In genomic region chr2L:3437068-3437467, dm6 we compare ENCODE assay signal across 5 fruit fly cellular contexts.
TF ChIP-seq lines count a peak whose summit lies in the region.

No protein-coding gene starts in this region.

- TF ChIP-seq CTCF in whole organism, embryonic (GFP tag; optimal IDR thresholded peaks at IDR 0.05; lab: Kevin White, UChicago), result peak; percentile 43

TF ChIP-seq in whole organism, adult, 20 proteins besides CTCF, POLR2A, EP300 and RAD21:
- TF ChIP-seq CG7045 (GFP tag; optimal IDR thresholded peaks at IDR 0.05; lab: Kevin White, UChicago), result no peak
- TF ChIP-seq CG14711 (tag; optimal IDR thresholded peaks at IDR 0.05; lab: Kevin White, UChicago), result peak; percentile 3
- peak; percentile 25 for TF ChIP-seq CG33017 (tag; optimal IDR thresholded peaks at IDR 0.05; lab: Kevin White, UChicago)
TF ChIP-seq in whole organism, adult: peak in this region for 2.

TF ChIP-seq in whole organism, embryonic, 481 proteins besides CTCF, POLR2A, EP300 and RAD21 (continues in another document):
- TF ChIP-seq CG32532 (GFP tag; IDR thresholded peaks at IDR 0.05; lab: Robert Waterston, UW) (no peak), pum (GFP tag; optimal IDR thresholded peaks at IDR 0.05; lab: Kevin White, UChicago) (peak; percentile 14), Nf-YB (GFP tag; optimal IDR thresholded peaks at IDR 0.05; lab: Kevin White, UChicago) (no peak), Hr51 (GFP tag; optimal IDR thresholded peaks at IDR 0.05; lab: Kevin White, UChicago) (peak in 1 of 2 experiments; percentile 91), CG13894 (tag; optimal IDR thresholded peaks at IDR 0.05; lab: Kevin White, UChicago) (no peak), CG15269 (tag; optimal IDR thresholded peaks at IDR 0.05; lab: Kevin White, UChicago) (peak; percentile 73), sqz (GFP tag; optimal IDR thresholded peaks at IDR 0.05; lab: Kevin White, UChicago) (peak; percentile 42), Antp (GFP tag; optimal IDR thresholded peaks at IDR 0.05; lab: Kevin White, UChicago) (no peak), Nf-YA (GFP tag; IDR thresholded peaks at IDR 0.05; lab: Robert Waterston, UW) (peak; percentile 55; the same call in 1 of the 2 replicates), CG11695 (GFP tag; IDR thresholded peaks at IDR 0.05; lab: Robert Waterston, UW) (peak; percentile 49; the same call in 1 of the 3 replicates), bab2 (GFP tag; optimal IDR thresholded peaks at IDR 0.05; lab: Kevin White, UChicago) (no peak), Xbp1 (GFP tag; optimal IDR thresholded peaks at IDR 0.05; lab: Kevin White, UChicago) (peak; percentile 29), Max (GFP tag; optimal IDR thresholded peaks at IDR 0.05; lab: Kevin White, UChicago) (no peak), Rx (GFP tag; IDR thresholded peaks at IDR 0.05; lab: Robert Waterston, UW) (peak; percentile 17; the same call in 1 of the 2 replicates), CG31441 (GFP tag; IDR thresholded peaks at IDR 0.05; lab: Robert Waterston, UW) (peak; percentile 69), wdn (GFP tag; IDR thresholded peaks at IDR 0.05; lab: Robert Waterston, UW) (no peak), zfh1 (GFP tag; IDR thresholded peaks at IDR 0.05; lab: Robert Waterston, UW) (peak; percentile 64), dpn (GFP tag; optimal IDR thresholded peaks at IDR 0.05; lab: Kevin White, UChicago) (peak; percentile 6 to 13), slbo (GFP tag; IDR thresholded peaks at IDR 0.05; lab: Robert Waterston, UW) (no peak), CG8290 (GFP tag; optimal IDR thresholded peaks at IDR 0.05; lab: Kevin White, UChicago) (no peak), CG8290 (tag; optimal IDR thresholded peaks at IDR 0.05; lab: Kevin White, UChicago) (peak in 1 of 2 experiments; percentile 56)

TF ChIP-seq in whole organism, prepupa, 60 proteins besides CTCF, POLR2A, EP300 and RAD21 (continues in another document):
- peak; percentile 70 for TF ChIP-seq CG34406 (GFP tag; optimal IDR thresholded peaks at IDR 0.05; lab: Kevin White, UChicago)
- peak; percentile 73 for TF ChIP-seq net (GFP tag; optimal IDR thresholded peaks at IDR 0.05; lab: Kevin White, UChicago)
- TF ChIP-seq CG11294 (GFP tag; IDR thresholded peaks at IDR 0.05; lab: Robert Waterston, UW), result peak; percentile 63
- no peak for TF ChIP-seq Sox15 (GFP tag; optimal IDR thresholded peaks at IDR 0.05; lab: Kevin White, UChicago)
- TF ChIP-seq CG4318 (GFP tag; optimal IDR thresholded peaks at IDR 0.05; lab: Kevin White, UChicago), result peak; percentile 57
- TF ChIP-seq fkh (GFP tag; optimal IDR thresholded peaks at IDR 0.05; lab: Kevin White, UChicago), result no peak
- TF ChIP-seq CG32006 (GFP tag; optimal IDR thresholded peaks at IDR 0.05; lab: Kevin White, UChicago), result peak; percentile 81
- peak; percentile 46 to 68 for TF ChIP-seq ss (GFP tag; optimal IDR thresholded peaks at IDR 0.05; lab: Kevin White, UChicago)
- peak; percentile 86 for TF ChIP-seq svp (GFP tag; lab: Kevin White, UChicago)
- TF ChIP-seq Blimp-1 (GFP tag; optimal IDR thresholded peaks at IDR 0.05; lab: Kevin White, UChicago), result peak; percentile 66
- TF ChIP-seq Sox102F (GFP tag; optimal IDR thresholded peaks at IDR 0.05; lab: Kevin White, UChicago), result peak; percentile 95
- peak; percentile 71 for TF ChIP-seq CG3032 (tag; optimal IDR thresholded peaks at IDR 0.05; lab: Kevin White, UChicago)
- TF ChIP-seq CG31627 (GFP tag; optimal IDR thresholded peaks at IDR 0.05; lab: Kevin White, UChicago), result peak; percentile 87
- TF ChIP-seq CG10631 (GFP tag; optimal IDR thresholded peaks at IDR 0.05; lab: Kevin White, UChicago), result peak; percentile 83
- TF ChIP-seq Gug (GFP tag; IDR thresholded peaks at IDR 0.05; lab: Robert Waterston, UW), result peak; percentile 69
- TF ChIP-seq Smox (GFP tag; optimal IDR thresholded peaks at IDR 0.05; lab: Kevin White, UChicago), result peak; percentile 83
- TF ChIP-seq CG6808 (GFP tag; optimal IDR thresholded peaks at IDR 0.05; lab: Kevin White, UChicago), result peak; percentile 53
- peak; percentile 95 for TF ChIP-seq vri (GFP tag; optimal IDR thresholded peaks at IDR 0.05; lab: Kevin White, UChicago)
- peak; percentile 96 for TF ChIP-seq esn (GFP tag; optimal IDR thresholded peaks at IDR 0.05; lab: Kevin White, UChicago)
- TF ChIP-seq CG15336 (GFP tag; IDR thresholded peaks at IDR 0.05; lab: Robert Waterston, UW), result peak; percentile 94
- TF ChIP-seq cyc (GFP tag; optimal IDR thresholded peaks at IDR 0.05; lab: Kevin White, UChicago), result peak; percentile 75
- peak; percentile 83 for TF ChIP-seq Hr39 (GFP tag; optimal IDR thresholded peaks at IDR 0.05; lab: Kevin White, UChicago)
- peak; percentile 35 for TF ChIP-seq CG8319 (GFP tag; optimal IDR thresholded peaks at IDR 0.05; lab: Kevin White, UChicago)

TF ChIP-seq in whole organism, pupa, 21 proteins besides CTCF, POLR2A, EP300 and RAD21:
- TF ChIP-seq Pif1A (GFP tag; optimal IDR thresholded peaks at IDR 0.05; lab: Kevin White, UChicago) (peak; percentile 76), Snoo (tag; optimal IDR thresholded peaks at IDR 0.05; lab: Kevin White, UChicago) (peak; percentile 74), EcR (GFP tag; optimal IDR thresholded peaks at IDR 0.05; lab: Kevin White, UChicago) (no peak), Ets98B (GFP tag; IDR thresholded peaks at IDR 0.05; lab: Robert Waterston, UW) (peak; percentile 88), rn (GFP tag; IDR thresholded peaks at IDR 0.05; lab: Robert Waterston, UW) (peak; percentile 37; the same call in 1 of the 2 replicates), CG15710 (tag; optimal IDR thresholded peaks at IDR 0.05; lab: Kevin White, UChicago) (peak; percentile 88), CG34367 (tag; optimal IDR thresholded peaks at IDR 0.05; lab: Kevin White, UChicago) (peak; percentile 61), gl (tag; optimal IDR thresholded peaks at IDR 0.05; lab: Kevin White, UChicago) (peak; percentile 46), CG32121 (GFP tag; IDR thresholded peaks at IDR 0.05; lab: Robert Waterston, UW) (peak; percentile 87), fd96Ca (GFP tag; IDR thresholded peaks at IDR 0.05; lab: Robert Waterston, UW) (peak; percentile 90), CG17806 (tag; optimal IDR thresholded peaks at IDR 0.05; lab: Kevin White, UChicago) (peak; percentile 66), CG10348 (GFP tag; IDR thresholded peaks at IDR 0.05; lab: Robert Waterston, UW) (no peak), Pif1B (GFP tag; optimal IDR thresholded peaks at IDR 0.05; lab: Kevin White, UChicago) (peak; percentile 78), CG13204 (GFP tag; optimal IDR thresholded peaks at IDR 0.05; lab: Kevin White, UChicago) (peak; percentile 73), CG8301 (tag; optimal IDR thresholded peaks at IDR 0.05; lab: Kevin White, UChicago) (peak; percentile 89), CG9948 (tag; optimal IDR thresholded peaks at IDR 0.05; lab: Kevin White, UChicago) (peak; percentile 80), CG4496 (GFP tag; IDR thresholded peaks at IDR 0.05; lab: Robert Waterston, UW) (peak; percentile 91), CG12605 (GFP tag; IDR thresholded peaks at IDR 0.05; lab: Robert Waterston, UW) (peak; percentile 94), CG14655 (GFP tag; optimal IDR thresholded peaks at IDR 0.05; lab: Kevin White, UChicago) (peak; percentile 88), D1 (tag; optimal IDR thresholded peaks at IDR 0.05; lab: Kevin White, UChicago) (no peak), CG8159 (tag; optimal IDR thresholded peaks at IDR 0.05; lab: Kevin White, UChicago) (peak; percentile 64)

TF ChIP-seq in whole organism, wandering third instar larva, 38 proteins besides CTCF, POLR2A, EP300 and RAD21 (continues in another document):
- no peak for TF ChIP-seq Rel (GFP tag; optimal IDR thresholded peaks at IDR 0.05; lab: Kevin White, UChicago)
- peak; percentile 75 for TF ChIP-seq Rel (tag; optimal IDR thresholded peaks at IDR 0.05; lab: Kevin White, UChicago)
- no peak for TF ChIP-seq Mio (GFP tag; optimal IDR thresholded peaks at IDR 0.05; lab: Kevin White, UChicago)
- TF ChIP-seq CrebA (GFP tag; optimal IDR thresholded peaks at IDR 0.05; lab: Kevin White, UChicago; ENCODE audit: borderline replicate concordance), result peak; percentile 31
- TF ChIP-seq sv (GFP tag; optimal IDR thresholded peaks at IDR 0.05; lab: Kevin White, UChicago), result no peak
- TF ChIP-seq GATAd (GFP tag; optimal IDR thresholded peaks at IDR 0.05; lab: Kevin White, UChicago), result peak; percentile 28
- TF ChIP-seq brk (GFP tag; optimal IDR thresholded peaks at IDR 0.05; lab: Kevin White, UChicago), result peak; percentile 75
- TF ChIP-seq ey (GFP tag; optimal IDR thresholded peaks at IDR 0.05; lab: Kevin White, UChicago), result peak; percentile 67
- peak; percentile 61 for TF ChIP-seq Jra (GFP tag; optimal IDR thresholded peaks at IDR 0.05; lab: Kevin White, UChicago)
- peak; percentile 73 for TF ChIP-seq CG9705 (GFP tag; optimal IDR thresholded peaks at IDR 0.05; lab: Kevin White, UChicago)
- TF ChIP-seq Hr83 (GFP tag; optimal IDR thresholded peaks at IDR 0.05; lab: Kevin White, UChicago; ENCODE audit: poor library complexity, severe bottlenecking), result no peak
- TF ChIP-seq foxo (GFP tag; optimal IDR thresholded peaks at IDR 0.05; lab: Kevin White, UChicago), result peak in 1 of 2 experiments; percentile 77
- TF ChIP-seq N (GFP tag; optimal IDR thresholded peaks at IDR 0.05; lab: Kevin White, UChicago), result no peak
- no peak for TF ChIP-seq jim (GFP tag; optimal IDR thresholded peaks at IDR 0.05; lab: Kevin White, UChicago)
- no peak for TF ChIP-seq dl (GFP tag; optimal IDR thresholded peaks at IDR 0.05; lab: Kevin White, UChicago; ENCODE audit: insufficient read depth in 1 of 2, partially characterized antibody in 2 of 2)
- TF ChIP-seq lola (GFP tag; optimal IDR thresholded peaks at IDR 0.05; lab: Kevin White, UChicago), result no peak
- TF ChIP-seq Abd-B (GFP tag; optimal IDR thresholded peaks at IDR 0.05; lab: Kevin White, UChicago), result no peak
- TF ChIP-seq CG32264 (GFP tag; optimal IDR thresholded peaks at IDR 0.05; lab: Kevin White, UChicago), result peak; percentile 36
- TF ChIP-seq HLH106 (tag; optimal IDR thresholded peaks at IDR 0.05; lab: Kevin White, UChicago), result peak; percentile 87
- peak; percentile 72 for TF ChIP-seq tai (GFP tag; optimal IDR thresholded peaks at IDR 0.05; lab: Kevin White, UChicago)
- TF ChIP-seq Dfd (GFP tag; optimal IDR thresholded peaks at IDR 0.05; lab: Kevin White, UChicago), result no peak
- TF ChIP-seq dmrt93B (GFP tag; optimal IDR thresholded peaks at IDR 0.05; lab: Kevin White, UChicago), result peak; percentile 54
- peak; percentile 30 for TF ChIP-seq dsf (GFP tag; optimal IDR thresholded peaks at IDR 0.05; lab: Kevin White, UChicago; ENCODE audit: borderline replicate concordance)
- peak; percentile 85 for TF ChIP-seq h (GFP tag; optimal IDR thresholded peaks at IDR 0.05; lab: Kevin White, UChicago)
- no peak for TF ChIP-seq usp (GFP tag; optimal IDR thresholded peaks at IDR 0.05; lab: Kevin White, UChicago)
- peak; percentile 8 for TF ChIP-seq sage (GFP tag; optimal IDR thresholded peaks at IDR 0.05; lab: Kevin White, UChicago)
- peak; percentile 60 for TF ChIP-seq woc (GFP tag; optimal IDR thresholded peaks at IDR 0.05; lab: Kevin White, UChicago)
- peak; percentile 95 for TF ChIP-seq br (GFP tag; optimal IDR thresholded peaks at IDR 0.05; lab: Kevin White, UChicago)
- no peak for TF ChIP-seq Myc (optimal IDR thresholded peaks at IDR 0.05; lab: Kevin White, UChicago)
- peak; percentile 85 for TF ChIP-seq rgr (GFP tag; optimal IDR thresholded peaks at IDR 0.05; lab: Kevin White, UChicago)
